Worm (Caenorhabditis elegans): ENCODE data around the gene kin-16.

- TF ChIP-seq flt-1 (GFP tag; IDR thresholded peaks at IDR 0.05), result no peak
- no peak for TF ChIP-seq klf-2 (GFP tag; conservative IDR thresholded peaks at IDR 0.05)
- no peak for TF ChIP-seq ref-1 (GFP tag; conservative IDR thresholded peaks at IDR 0.05)
- no peak for TF ChIP-seq ztf-29 (GFP tag; IDR thresholded peaks at IDR 0.05)
- TF ChIP-seq ztf-23 (GFP tag; IDR thresholded peaks at IDR 0.05), result no peak
- no peak for TF ChIP-seq tab-1 (GFP tag; IDR thresholded peaks at IDR 0.05)
- TF ChIP-seq cog-1 (tag; optimal IDR thresholded peaks at IDR 0.05), result no peak
- no peak for TF ChIP-seq T22C8.4 (GFP tag; IDR thresholded peaks at IDR 0.05)
Observed at ce11 chrII:9427644-9428043, 8.3 kb downstream of the kin-16 start, which contains the start of gene M176.5.

Measured in whole organism, midembryonic.